Worm (Caenorhabditis elegans) whole organism, young adult: ENCODE measurements around the gene ugt-6.

Source experiments
- C17E4.6 ChIP-seq: fragments of 200-800 bp; sonication (Bioruptor generic); IDR thresholded peaks from 2 replicates; pipeline ENCODE4 v1.3.6; 2022; ENCODE audit warnings: missing genetic modification reagents, missing genetic modification characterization, missing compliant biosample characterization
- F10E7.11 ChIP-seq: sonication (generic microtip); optimal IDR thresholded peaks from 2 replicates; lab custom pipeline; 2017; ENCODE audit warnings: mild to moderate bottlenecking, missing genetic modification characterization, moderate library complexity, missing compliant biosample characterization
- F22D6.2 ChIP-seq: sonication (generic microtip); optimal IDR thresholded peaks from 2 replicates; lab custom pipeline; 2016; ENCODE audit warnings: mild to moderate bottlenecking, missing genetic modification characterization, missing compliant biosample characterization
- F57A8.1 ChIP-seq: fragments of 200-800 bp; sonication (Bioruptor generic); optimal IDR thresholded peaks from 2 replicates; lab custom pipeline; 2018; ENCODE audit warnings: mild to moderate bottlenecking, missing genetic modification characterization, moderate library complexity, missing compliant biosample characterization
- F57C9.4 ChIP-seq: sonication (generic microtip); optimal IDR thresholded peaks from 2 replicates; lab custom pipeline; 2017; ENCODE audit warnings: mild to moderate bottlenecking, missing genetic modification characterization, missing compliant biosample characterization
- T26A5.8 ChIP-seq: sonication (generic microtip); optimal IDR thresholded peaks from 2 replicates; lab custom pipeline; 2016; ENCODE audit warnings: missing genetic modification characterization, missing compliant biosample characterization
- Y53G8AR.9 ChIP-seq: fragments of 200-800 bp; sonication (Bioruptor generic); conservative IDR thresholded peaks from 2 replicates; pipeline ENCODE4 v1.3.6; 2022; ENCODE audit warnings: missing genetic modification reagents, missing genetic modification characterization, missing compliant biosample characterization
- Y56A3A.18 ChIP-seq: fragments of 200-800 bp; sonication (Bioruptor generic); IDR thresholded peaks from 2 replicates; pipeline ENCODE4 v1.3.6; 2022; ENCODE audit warnings: missing genetic modification reagents, missing genetic modification characterization, missing compliant biosample characterization
- atf-7 ChIP-seq: sonication (generic microtip); optimal IDR thresholded peaks from 2 replicates; lab custom pipeline; 2017; ENCODE audit warnings: mild to moderate bottlenecking, missing genetic modification characterization, missing compliant biosample characterization
- attf-3 ChIP-seq: fragments of 200-800 bp; sonication (Bioruptor generic); conservative IDR thresholded peaks from 2 replicates; pipeline ENCODE4 v1.3.6; 2022; ENCODE audit warnings: missing genetic modification reagents, missing genetic modification characterization, missing compliant biosample characterization
- attf-5 ChIP-seq: fragments of 200-800 bp; sonication (Bioruptor generic); optimal IDR thresholded peaks from 2 replicates; lab custom pipeline; 2018; ENCODE audit warnings: mild to moderate bottlenecking, missing genetic modification characterization, missing compliant biosample characterization
- attf-6 ChIP-seq: fragments of 200-800 bp; sonication (Bioruptor generic); IDR thresholded peaks from 2 replicates; pipeline ENCODE4 v1.3.6; 2022; ENCODE audit warnings: missing genetic modification reagents, missing genetic modification characterization, missing compliant biosample characterization
- bed-1 ChIP-seq: fragments of 200-800 bp; sonication (Bioruptor generic); IDR thresholded peaks from 2 replicates; pipeline ENCODE4 v1.3.6; 2022; ENCODE audit warnings: missing genetic modification reagents, missing genetic modification characterization, missing compliant biosample characterization
- bed-2 ChIP-seq: fragments of 200-800 bp; sonication (Bioruptor generic); IDR thresholded peaks from 2 replicates; pipeline ENCODE4 v1.3.6; 2022; ENCODE audit warnings: missing genetic modification reagents, missing genetic modification characterization, missing compliant biosample characterization
- ccch-3 ChIP-seq: fragments of 200-800 bp; sonication (Bioruptor generic); optimal IDR thresholded peaks from 2 replicates; lab custom pipeline; 2018; ENCODE audit warnings: mild to moderate bottlenecking, missing genetic modification characterization, missing compliant biosample characterization
- dox-1 ChIP-seq: fragments of 200-800 bp; sonication (Bioruptor generic); IDR thresholded peaks from 2 replicates; pipeline ENCODE4 v1.3.6; 2022; ENCODE audit warnings: missing genetic modification reagents, missing genetic modification characterization, missing compliant biosample characterization
- dpff-1 ChIP-seq: sonication (generic microtip); optimal IDR thresholded peaks from 2 replicates; lab custom pipeline; 2017; ENCODE audit warnings: mild to moderate bottlenecking, missing genetic modification characterization, missing compliant biosample characterization
- dpl-1 ChIP-seq: fragments of 150-350 bp; optimal IDR thresholded peaks from 2 replicates; lab custom pipeline; 2014; ENCODE audit warnings: missing biosample characterization, missing genetic modification reagents, missing genetic modification characterization
- egrh-3 ChIP-seq: fragments of 200-800 bp; sonication (Bioruptor generic); IDR thresholded peaks from 2 replicates; pipeline ENCODE4 v1.3.6; 2022; ENCODE audit warnings: missing genetic modification reagents, missing genetic modification characterization, missing compliant biosample characterization
- ekl-4 ChIP-seq: fragments of 200-800 bp; sonication (Bioruptor generic); IDR thresholded peaks from 2 replicates; pipeline ENCODE4 v1.3.6; 2022; ENCODE audit warnings: missing genetic modification reagents, missing genetic modification characterization, missing compliant biosample characterization
- ets-4 ChIP-seq: fragments of 200-800 bp; sonication (Bioruptor generic); optimal IDR thresholded peaks from 2 replicates; lab custom pipeline; 2018; ENCODE audit warnings: mild to moderate bottlenecking, missing genetic modification characterization, missing compliant biosample characterization
- him-1 ChIP-seq: sonication (generic microtip); optimal IDR thresholded peaks from 2 replicates; lab custom pipeline; 2016; ENCODE audit warnings: missing genotype, missing genetic modification reagents, missing genetic modification characterization, missing compliant biosample characterization
- hlh-26 ChIP-seq: fragments of 200-800 bp; sonication (Bioruptor generic); conservative IDR thresholded peaks from 2 replicates; pipeline ENCODE4 v1.3.6; 2022; ENCODE audit warnings: missing genetic modification reagents, missing genetic modification characterization, missing compliant biosample characterization
- let-526 ChIP-seq: fragments of 200-800 bp; sonication (Bioruptor generic); IDR thresholded peaks from 2 replicates; pipeline ENCODE4 v1.3.6; 2022; ENCODE audit warnings: missing genetic modification reagents, missing genetic modification characterization, missing compliant biosample characterization
- lin-26 ChIP-seq: fragments of 200-800 bp; sonication (Bioruptor generic); IDR thresholded peaks from 2 replicates; pipeline ENCODE4 v1.3.6; 2022; ENCODE audit warnings: missing genetic modification reagents, missing genetic modification characterization, missing compliant biosample characterization
- lin-35 ChIP-seq, 3 experiments: fragments of 150-350 bp in 2 of 3; sonication (generic microtip) in 1 of 3; optimal IDR thresholded peaks; 2 replicates each; lab custom pipeline; 2014 to 2018; ENCODE audit warnings: missing biosample characterization in 3 of 3, missing genetic modification characterization in 3 of 3, missing genetic modification reagents in 3 of 3
- lin-54 ChIP-seq: fragments of 200-800 bp; sonication (Bioruptor generic); optimal IDR thresholded peaks from 2 replicates; lab custom pipeline; 2018; ENCODE audit warnings: mild to moderate bottlenecking, missing genetic modification characterization, missing compliant biosample characterization
- lir-1 ChIP-seq: fragments of 200-800 bp; sonication (Bioruptor generic); conservative IDR thresholded peaks from 2 replicates; pipeline ENCODE4 v1.3.6; 2022; ENCODE audit warnings: missing genetic modification reagents, missing genetic modification characterization, missing compliant biosample characterization
- lsl-1 ChIP-seq: fragments of 200-800 bp; sonication (Bioruptor generic); optimal IDR thresholded peaks from 2 replicates; lab custom pipeline; 2018; ENCODE audit warnings: mild to moderate bottlenecking, missing genetic modification characterization, moderate library complexity, missing compliant biosample characterization
- madf-10 ChIP-seq: sonication (generic microtip); optimal IDR thresholded peaks from 2 replicates; lab custom pipeline; 2016; ENCODE audit warnings: mild to moderate bottlenecking, missing genetic modification characterization, missing compliant biosample characterization
- madf-6 ChIP-seq: fragments of 200-800 bp; sonication (Bioruptor generic); IDR thresholded peaks from 2 replicates; pipeline ENCODE4 v1.3.6; 2022; ENCODE audit warnings: missing genetic modification reagents, missing genetic modification characterization, missing compliant biosample characterization
- nfya-1 ChIP-seq: sonication (generic microtip); optimal IDR thresholded peaks from 2 replicates; lab custom pipeline; 2017; ENCODE audit warnings: antibody characterized with exemption, missing compliant biosample characterization, missing genetic modification characterization, borderline replicate concordance; ENCODE audit not compliant: insufficient read depth
- nfya-2 ChIP-seq: fragments of 200-800 bp; sonication (Bioruptor generic); IDR thresholded peaks from 2 replicates; pipeline ENCODE4 v1.3.6; 2022; ENCODE audit warnings: missing genetic modification reagents, missing genetic modification characterization, missing compliant biosample characterization
- nfyb-1 ChIP-seq: fragments of 200-800 bp; sonication (Bioruptor generic); IDR thresholded peaks from 2 replicates; pipeline ENCODE4 v1.3.6; 2022; ENCODE audit warnings: missing genetic modification reagents, missing genetic modification characterization, missing compliant biosample characterization
- pbrm-1 ChIP-seq: fragments of 200-800 bp; sonication (Bioruptor generic); IDR thresholded peaks from 2 replicates; pipeline ENCODE4 v1.3.6; 2022; ENCODE audit warnings: missing genetic modification reagents, missing genetic modification characterization, missing compliant biosample characterization
- repo-1 ChIP-seq: sonication (generic microtip); optimal IDR thresholded peaks from 2 replicates; lab custom pipeline; 2017; ENCODE audit warnings: mild to moderate bottlenecking, missing genetic modification characterization, missing compliant biosample characterization
- rpc-1 ChIP-seq, 2 experiments: fragments of 150-350 bp in 1 of 2; sonication (generic microtip) in 1 of 2; optimal IDR thresholded peaks; 2 replicates each; lab custom pipeline; 2014 to 2018; ENCODE audit warnings: missing biosample characterization in 1 of 2, missing genetic modification characterization in 1 of 2, missing genetic modification reagents in 1 of 2, missing genotype in 1 of 2
- sdz-38 ChIP-seq: sonication (generic microtip); optimal IDR thresholded peaks from 2 replicates; lab custom pipeline; 2016; ENCODE audit warnings: missing genotype, missing genetic modification characterization, missing compliant biosample characterization
- sea-2 ChIP-seq: fragments of 200-800 bp; sonication (Bioruptor generic); IDR thresholded peaks from 2 replicates; pipeline ENCODE4 v1.3.6; 2022; ENCODE audit warnings: missing genetic modification characterization, missing compliant biosample characterization
- snpc-1.3 ChIP-seq: sonication (generic microtip); optimal IDR thresholded peaks from 2 replicates; lab custom pipeline; 2017; ENCODE audit warnings: missing genetic modification characterization, mild to moderate bottlenecking, missing compliant biosample characterization, antibody characterized with exemption, moderate library complexity, missing genotype, missing genetic modification reagents; ENCODE audit not compliant: insufficient read depth
- tbx-9 ChIP-seq: sonication (generic microtip); optimal IDR thresholded peaks from 2 replicates; lab custom pipeline; 2016; ENCODE audit warnings: borderline replicate concordance, missing genetic modification characterization, inconsistent platforms, missing compliant biosample characterization
- unc-62 ChIP-seq: fragments of 150-350 bp; optimal IDR thresholded peaks from 2 replicates; lab custom pipeline; 2014; ENCODE audit warnings: missing biosample characterization, missing genetic modification reagents, missing genetic modification characterization
- zfh-2 ChIP-seq: fragments of 200-800 bp; sonication (Bioruptor generic); conservative IDR thresholded peaks from 2 replicates; pipeline ENCODE4 v1.3.6; 2022; ENCODE audit warnings: missing genetic modification reagents, missing genetic modification characterization, missing compliant biosample characterization
- ztf-22 ChIP-seq: fragments of 200-800 bp; sonication (Bioruptor generic); optimal IDR thresholded peaks from 2 replicates; lab custom pipeline; 2018; ENCODE audit warnings: mild to moderate bottlenecking, missing genetic modification characterization, moderate library complexity, missing compliant biosample characterization
- ztf-25 ChIP-seq: fragments of 200-800 bp; sonication (Bioruptor generic); IDR thresholded peaks from 2 replicates; pipeline ENCODE4 v1.3.6; 2022; ENCODE audit warnings: missing genetic modification reagents, missing genetic modification characterization, missing compliant biosample characterization

The ugt-6 gene

DNA sequence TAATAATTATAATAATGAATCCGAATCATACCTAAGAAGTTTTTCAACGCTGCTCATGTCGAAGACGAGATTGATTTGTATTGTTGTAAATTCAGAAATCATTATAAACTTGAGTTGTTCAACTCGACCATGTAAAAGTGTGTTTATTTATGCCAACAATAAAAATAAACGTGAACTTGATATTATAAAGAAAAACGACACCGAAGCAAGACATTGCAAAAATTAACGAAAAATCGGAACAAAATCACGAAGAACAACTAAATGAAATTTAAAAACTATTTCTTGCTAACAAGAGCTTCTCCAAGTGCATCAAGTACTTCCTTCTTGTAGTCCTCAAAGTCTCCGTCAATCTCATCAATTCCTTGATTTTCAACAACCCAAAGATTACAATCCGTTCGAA is 37.1 kb downstream of the ugt-6 start, which contains the start of gene F18E2.15:
TSS of gene F18E2.15 (minus strand) at position 101 of the 400 bp plus-strand sequence.
- TF ChIP-seq sdz-38 (tag; lab: Kevin White, UChicago) (no peak), dpl-1 (GFP tag; lab: Kevin White, UChicago) (no peak), F10E7.11 (tag; lab: Kevin White, UChicago) (no peak), let-526 (GFP tag; lab: Robert Waterston, UW) (no peak), nfya-1 (tag; lab: Kevin White, UChicago) (no peak), ztf-25 (GFP tag; lab: Robert Waterston, UW) (no peak), dox-1 (no peak), attf-5 (GFP tag; lab: Kevin White, UChicago) (no peak), lin-54 (no peak), atf-7 (tag; lab: Kevin White, UChicago) (no peak), pbrm-1 (GFP tag; lab: Robert Waterston, UW) (no peak), madf-10 (tag; lab: Kevin White, UChicago) (no peak), lin-26 (GFP tag; lab: Robert Waterston, UW) (no peak), Y53G8AR.9 (GFP tag; lab: Robert Waterston, UW) (no peak), him-1 (tag; lab: Kevin White, UChicago) (no peak), lsl-1 (GFP tag; lab: Kevin White, UChicago) (no peak), lir-1 (GFP tag; lab: Robert Waterston, UW) (no peak), lin-35 (GFP tag; optimal IDR thresholded peaks at IDR 0.05; lab: Kevin White, UChicago) (no peak), ztf-22 (GFP tag; lab: Kevin White, UChicago) (no peak)

DNA sequence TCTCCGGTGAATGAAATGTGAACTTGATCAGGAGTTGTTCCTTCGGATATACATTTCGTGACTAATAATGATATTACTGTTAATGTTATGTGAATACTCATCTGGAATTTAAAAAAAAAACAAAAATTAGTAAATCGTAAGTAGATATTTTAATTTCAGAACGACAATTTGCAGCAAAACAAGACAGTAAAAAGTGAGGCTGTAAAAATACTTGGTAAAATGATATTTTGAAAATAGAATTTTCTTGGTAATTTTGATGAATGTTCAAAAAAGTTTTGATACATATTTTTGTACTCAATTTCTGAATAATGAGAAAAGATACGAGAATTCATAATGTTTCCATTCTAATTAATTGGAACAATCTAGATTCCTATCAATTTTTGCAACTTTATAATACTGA is 38.4 kb downstream of the ugt-6 start, which contains the start of gene papl-1:
TSS of gene papl-1 (minus strand) at position 101 of the 400 bp plus-strand sequence.
- TF ChIP-seq repo-1 (tag; lab: Kevin White, UChicago), result no peak
- TF ChIP-seq ztf-25 (GFP tag; lab: Robert Waterston, UW), result no peak
- no peak for TF ChIP-seq dpff-1 (tag; lab: Kevin White, UChicago)
- no peak for TF ChIP-seq snpc-1.3 (tag; lab: Kevin White, UChicago)
- TF ChIP-seq F57C9.4 (tag; lab: Kevin White, UChicago), result no peak
- TF ChIP-seq bed-1, result no peak
- no peak for TF ChIP-seq nfyb-1 (GFP tag; lab: Robert Waterston, UW)
- no peak for TF ChIP-seq unc-62
- no peak for TF ChIP-seq bed-2 (GFP tag; lab: Robert Waterston, UW)
- TF ChIP-seq ets-4 (GFP tag; lab: Kevin White, UChicago), result no peak
- TF ChIP-seq tbx-9 (tag; lab: Kevin White, UChicago), result no peak
- no peak for TF ChIP-seq C17E4.6
- no peak for TF ChIP-seq F57A8.1
- TF ChIP-seq madf-6 (GFP tag; lab: Robert Waterston, UW), result no peak
- TF ChIP-seq F22D6.2 (tag; lab: Kevin White, UChicago), result no peak
- no peak for TF ChIP-seq rpc-1 (optimal IDR thresholded peaks at IDR 0.05; lab: Kevin White, UChicago)
- TF ChIP-seq rpc-1 (tag; optimal IDR thresholded peaks at IDR 0.05; lab: Kevin White, UChicago), result no peak
- TF ChIP-seq attf-6 (GFP tag; lab: Robert Waterston, UW), result no peak
- no peak for TF ChIP-seq attf-3 (GFP tag; lab: Robert Waterston, UW)

DNA sequence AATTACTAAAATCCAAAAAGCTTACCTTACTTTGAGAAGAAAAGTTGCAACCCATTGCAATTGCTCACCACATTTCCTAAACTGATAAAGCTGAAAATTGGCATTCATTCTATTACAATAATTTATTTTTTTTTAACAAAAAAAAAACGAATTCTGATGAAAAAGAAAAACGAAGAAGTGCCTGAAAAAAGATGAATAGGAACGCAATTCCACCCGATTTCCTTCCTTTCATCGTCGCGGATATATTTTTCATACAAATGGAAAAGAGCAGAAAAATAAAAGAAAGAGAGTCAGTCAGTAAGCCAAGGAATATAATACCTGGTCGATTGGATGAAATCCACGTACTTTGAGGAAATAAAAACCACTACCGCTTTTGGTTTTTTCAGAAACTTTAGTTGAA is 43.2 kb downstream of the ugt-6 start, which contains the start of gene gpa-13:
TSS of gene gpa-13 (minus strand) at position 101 of the 400 bp plus-strand sequence.
- no peak for TF ChIP-seq pbrm-1 (GFP tag; lab: Robert Waterston, UW)
- no peak for TF ChIP-seq nfya-2
- no peak for TF ChIP-seq zfh-2 (GFP tag; lab: Robert Waterston, UW)
- no peak for TF ChIP-seq Y56A3A.18 (GFP tag; lab: Robert Waterston, UW)
- TF ChIP-seq sea-2, result no peak
- no peak for TF ChIP-seq egrh-3
- no peak for TF ChIP-seq ccch-3
- no peak for TF ChIP-seq T26A5.8
- no peak for TF ChIP-seq ekl-4
- no peak for TF ChIP-seq hlh-26 (GFP tag; lab: Robert Waterston, UW)
